Fruit fly (Drosophila melanogaster): ENCODE data around the gene CG15317.

CG15317 gene

dm6 chrX:9578696-9579509 lies 22.6 kb upstream of the CG15317 start (continued):
- TF ChIP-seq CG7271 (tag; optimal IDR thresholded peaks at IDR 0.05), result peak; percentile 86
- peak; percentile 94 for TF ChIP-seq CG7987 (GFP tag; optimal IDR thresholded peaks at IDR 0.05)
- peak; percentile 92 for TF ChIP-seq CG11560 (tag; IDR thresholded peaks at IDR 0.05)
- TF ChIP-seq Dad (GFP tag; optimal IDR thresholded peaks at IDR 0.05), result peak; percentile 99
- no peak for TF ChIP-seq ato (GFP tag; IDR thresholded peaks at IDR 0.05; ENCODE audit: partially characterized antibody)
- TF ChIP-seq ci (GFP tag; IDR thresholded peaks at IDR 0.05), result peak; percentile 100
- peak; percentile 96 for TF ChIP-seq nom (GFP tag; optimal IDR thresholded peaks at IDR 0.05)
- peak; percentile 97 for TF ChIP-seq CG1233 (GFP tag; optimal IDR thresholded peaks at IDR 0.05)
- peak; percentile 96 for TF ChIP-seq CG14050 (GFP tag; IDR thresholded peaks at IDR 0.05)
- peak; percentile 88 for TF ChIP-seq fd102C (GFP tag; optimal IDR thresholded peaks at IDR 0.05)
- peak; percentile 89 for TF ChIP-seq ftz-f1 (GFP tag; optimal IDR thresholded peaks at IDR 0.05)
- peak; percentile 98 for TF ChIP-seq CG14441 (GFP tag; IDR thresholded peaks at IDR 0.05)
- peak; percentile 99 for TF ChIP-seq ems (GFP tag; optimal IDR thresholded peaks at IDR 0.05)
- peak; percentile 98 for TF ChIP-seq CG12942 (GFP tag; optimal IDR thresholded peaks at IDR 0.05)

dm6 chrX:9578014-9578413 lies 21.7 kb upstream of the CG15317 start:
- TF ChIP-seq gfzf (GFP tag; optimal IDR thresholded peaks at IDR 0.05) (no peak), CG15269 (tag; optimal IDR thresholded peaks at IDR 0.05) (peak; percentile 26), zfh1 (GFP tag; IDR thresholded peaks at IDR 0.05) (no peak), sob (GFP tag; IDR thresholded peaks at IDR 0.05) (no peak), sug (tag; optimal IDR thresholded peaks at IDR 0.05) (peak; percentile 60), CG12769 (tag; optimal IDR thresholded peaks at IDR 0.05) (peak; percentile 22), slbo (GFP tag; IDR thresholded peaks at IDR 0.05) (no peak), CrebB (tag; optimal IDR thresholded peaks at IDR 0.05) (peak; percentile 4), danr (GFP tag; IDR thresholded peaks at IDR 0.05) (no peak), CG31441 (GFP tag; IDR thresholded peaks at IDR 0.05) (no peak), sd (tag; optimal IDR thresholded peaks at IDR 0.05) (no peak), CG14014 (GFP tag; IDR thresholded peaks at IDR 0.05) (peak; percentile 15; the same call in 1 of the 2 replicates), CG8281 (tag; optimal IDR thresholded peaks at IDR 0.05) (no peak), Rfx (GFP tag; IDR thresholded peaks at IDR 0.05) (no peak), CG10321 (GFP tag; IDR thresholded peaks at IDR 0.05) (no peak), chif (GFP tag; optimal IDR thresholded peaks at IDR 0.05) (no peak), ken (GFP tag; IDR thresholded peaks at IDR 0.05) (no peak), fd3F (GFP tag; optimal IDR thresholded peaks at IDR 0.05) (peak; percentile 14), scrt (GFP tag; optimal IDR thresholded peaks at IDR 0.05) (no peak), luna (GFP tag; optimal IDR thresholded peaks at IDR 0.05) (no peak), CG10543 (GFP tag; optimal IDR thresholded peaks at IDR 0.05) (peak; percentile 7), Chrac-16 (GFP tag; optimal IDR thresholded peaks at IDR 0.05) (no peak), bcd (GFP tag; optimal IDR thresholded peaks at IDR 0.05) (no peak), CG8290 (GFP tag; optimal IDR thresholded peaks at IDR 0.05) (no peak), CG8290 (tag; optimal IDR thresholded peaks at IDR 0.05) (peak in 1 of 2 experiments; percentile 47), CG7372 (GFP tag; IDR thresholded peaks at IDR 0.05) (no peak), CG11695 (GFP tag; IDR thresholded peaks at IDR 0.05) (no peak), NfI (GFP tag; optimal IDR thresholded peaks at IDR 0.05) (no peak), Hmr (GFP tag; optimal IDR thresholded peaks at IDR 0.05) (peak; percentile 11), GATAe (GFP tag; conservative IDR thresholded peaks at IDR 0.05) (no peak), CG18262 (tag; optimal IDR thresholded peaks at IDR 0.05) (no peak)

All from whole organism, embryonic.